Worm (Caenorhabditis elegans) whole organism, L4/young adult: ENCODE results near the gene ZK1073.1.

ENCODE experiments used
- dao-5 ChIP-seq: sonication (generic microtip); optimal IDR thresholded peaks from 2 replicates; lab custom pipeline; 2016; ENCODE audit warnings: missing genotype, missing genetic modification characterization, moderate library complexity, missing compliant biosample characterization
- him-1 ChIP-seq: sonication (generic microtip); optimal IDR thresholded peaks from 2 replicates; lab custom pipeline; 2016; ENCODE audit warnings: missing genotype, missing genetic modification reagents, missing genetic modification characterization, missing compliant biosample characterization

ce11 chrX:16153744-16154143 is 25.1 kb upstream of the ZK1073.1 start:
- TF ChIP-seq dao-5 (tag; lab: Kevin White, UChicago) (no peak), him-1 (tag; lab: Kevin White, UChicago) (no peak)
